Fruit fly (Drosophila melanogaster): ENCODE data around the gene rtet.
A peak's percentile ranks its signal among the peaks of the same experiment; 100 is the strongest.

rtet gene

DNA sequence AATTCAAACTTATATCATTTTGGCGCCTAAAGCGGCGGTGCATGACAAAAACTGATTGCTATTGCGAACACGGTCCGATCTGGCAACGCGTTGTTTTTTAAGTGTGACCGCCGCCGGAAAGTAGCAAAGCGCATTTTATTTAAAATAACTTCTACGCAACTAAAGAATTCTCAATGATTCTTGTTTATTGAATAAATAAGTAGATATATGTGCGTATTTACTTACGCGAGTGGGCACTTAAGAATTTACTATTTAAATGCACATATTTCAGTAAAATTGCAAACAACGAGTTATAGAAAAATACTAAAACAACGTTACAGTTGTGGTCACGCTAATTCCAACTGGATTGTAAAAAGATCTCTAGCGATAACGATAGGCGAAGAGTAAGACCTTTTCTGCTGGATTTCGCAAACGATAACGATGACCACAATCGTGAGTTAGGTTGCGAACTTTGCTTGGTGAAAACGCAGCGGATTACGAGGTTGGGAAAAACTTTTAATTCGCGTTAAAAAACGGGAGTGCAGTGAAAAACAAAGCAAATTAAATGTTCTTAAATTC lies 47.8 kb downstream of the rtet start (continued):
- TF ChIP-seq pum (GFP tag; optimal IDR thresholded peaks at IDR 0.05) (no peak), bab2 (GFP tag; optimal IDR thresholded peaks at IDR 0.05) (no peak), CG30020 (tag; optimal IDR thresholded peaks at IDR 0.05) (peak; percentile 23), Dfd (GFP tag; optimal IDR thresholded peaks at IDR 0.05) (no peak), CG12744 (GFP tag; optimal IDR thresholded peaks at IDR 0.05) (no peak), vfl (GFP tag; optimal IDR thresholded peaks at IDR 0.05) (no peak), HLH4C (GFP tag; IDR thresholded peaks at IDR 0.05; ENCODE audit: partially characterized antibody) (peak; percentile 76), CG18764 (GFP tag; optimal IDR thresholded peaks at IDR 0.05) (no peak), ind (GFP tag; optimal IDR thresholded peaks at IDR 0.05) (no peak), Sox102F (GFP tag; optimal IDR thresholded peaks at IDR 0.05) (no peak), CG12659 (GFP tag; optimal IDR thresholded peaks at IDR 0.05) (peak; percentile 53), Oli (tag; optimal IDR thresholded peaks at IDR 0.05) (no peak), CG2889 (GFP tag; IDR thresholded peaks at IDR 0.05) (no peak), Mad (GFP tag; optimal IDR thresholded peaks at IDR 0.05) (no peak), NC2α (GFP tag; optimal IDR thresholded peaks at IDR 0.05) (no peak), CG11085 (GFP tag; IDR thresholded peaks at IDR 0.05) (no peak), CG14441 (GFP tag; IDR thresholded peaks at IDR 0.05) (no peak), insv (GFP tag; optimal IDR thresholded peaks at IDR 0.05) (peak; percentile 72 to 97), NK7.1 (GFP tag; optimal IDR thresholded peaks at IDR 0.05) (no peak), sens-2 (GFP tag; IDR thresholded peaks at IDR 0.05) (no peak), B-H2 (GFP tag; optimal IDR thresholded peaks at IDR 0.05) (no peak), CG2202 (tag; optimal IDR thresholded peaks at IDR 0.05) (no peak), fd64A (GFP tag; optimal IDR thresholded peaks at IDR 0.05) (no peak), CG31224 (GFP tag; IDR thresholded peaks at IDR 0.05) (no peak), dimm (GFP tag; IDR thresholded peaks at IDR 0.05) (no peak), ap (GFP tag; IDR thresholded peaks at IDR 0.05) (no peak), bcd (GFP tag; optimal IDR thresholded peaks at IDR 0.05) (peak; percentile 51), CG12391 (tag; optimal IDR thresholded peaks at IDR 0.05) (no peak), sisA (GFP tag; IDR thresholded peaks at IDR 0.05) (no peak), CG12219 (GFP tag; optimal IDR thresholded peaks at IDR 0.05) (no peak), Hsf (GFP tag; optimal IDR thresholded peaks at IDR 0.05) (peak; percentile 6), CG6813 (GFP tag; optimal IDR thresholded peaks at IDR 0.05) (no peak), CG13287 (GFP tag; IDR thresholded peaks at IDR 0.05; ENCODE audit: partially characterized antibody) (peak; percentile 77), CG3163 (GFP tag; optimal IDR thresholded peaks at IDR 0.05) (peak; percentile 17), CG2875 (GFP tag; optimal IDR thresholded peaks at IDR 0.05) (no peak), Bdp1 (GFP tag; optimal IDR thresholded peaks at IDR 0.05) (no peak), fd3F (GFP tag; optimal IDR thresholded peaks at IDR 0.05) (no peak), CG15073 (GFP tag; optimal IDR thresholded peaks at IDR 0.05) (no peak), Atf6 (GFP tag; IDR thresholded peaks at IDR 0.05) (no peak), zfh2 (GFP tag; optimal IDR thresholded peaks at IDR 0.05) (peak; percentile 29), kah (GFP tag; optimal IDR thresholded peaks at IDR 0.05) (no peak), dpn (GFP tag; optimal IDR thresholded peaks at IDR 0.05) (peak in 1 of 2 experiments; percentile 26), unc-4 (GFP tag; IDR thresholded peaks at IDR 0.05; ENCODE audit: partially characterized antibody) (peak; percentile 60), sim (GFP tag; IDR thresholded peaks at IDR 0.05) (no peak), so (GFP tag; IDR thresholded peaks at IDR 0.05) (no peak), esg (GFP tag; conservative IDR thresholded peaks at IDR 0.05) (no peak), fu2 (GFP tag; optimal IDR thresholded peaks at IDR 0.05) (no peak), usp (GFP tag; optimal IDR thresholded peaks at IDR 0.05) (no peak), salm (tag; optimal IDR thresholded peaks at IDR 0.05) (no peak), Ptx1 (GFP tag; IDR thresholded peaks at IDR 0.05) (no peak), CG2712 (tag; optimal IDR thresholded peaks at IDR 0.05) (peak; percentile 18), CG4617 (GFP tag; optimal IDR thresholded peaks at IDR 0.05; ENCODE audit: borderline replicate concordance) (peak; percentile 48)
